Worm (Caenorhabditis elegans) whole organism, early embryonic: Measurements from ENCODE around the gene sri-33.

Experiments used
- B0310.2 ChIP-seq: sonication (generic microtip); optimal IDR thresholded peaks from 2 replicates; lab custom pipeline; 2016; ENCODE audit warnings: mild to moderate bottlenecking, missing genetic modification characterization, missing compliant biosample characterization
- F13C5.2 ChIP-seq: sonication (generic microtip); optimal IDR thresholded peaks from 2 replicates; lab custom pipeline; 2017; ENCODE audit warnings: mild to moderate bottlenecking, missing genetic modification characterization, inconsistent platforms, missing compliant biosample characterization
- ama-1 ChIP-seq: fragments of 150-350 bp; optimal IDR thresholded peaks from 2 replicates; lab custom pipeline; 2014
- ceh-13 ChIP-seq: fragments of 200-800 bp; sonication (Bioruptor generic); optimal IDR thresholded peaks from 2 replicates; lab custom pipeline; 2018; ENCODE audit warnings: mild to moderate bottlenecking, missing genetic modification characterization, missing compliant biosample characterization
- flt-1 ChIP-seq: fragments of 200-800 bp; sonication (Bioruptor generic); IDR thresholded peaks from 2 replicates; pipeline ENCODE4 v1.3.6; 2022; ENCODE audit warnings: missing genetic modification characterization, missing compliant biosample characterization
- hmbx-1 ChIP-seq: sonication (generic microtip); optimal IDR thresholded peaks from 2 replicates; lab custom pipeline; 2016; ENCODE audit warnings: mild to moderate bottlenecking, missing genetic modification characterization, missing compliant biosample characterization
- hmg-4 ChIP-seq: fragments of 200-800 bp; sonication (Bioruptor generic); optimal IDR thresholded peaks from 2 replicates; lab custom pipeline; 2018; ENCODE audit warnings: mild to moderate bottlenecking, missing genetic modification characterization, missing compliant biosample characterization
- tbx-37 ChIP-seq: fragments of 200-800 bp; sonication (Bioruptor generic); conservative IDR thresholded peaks from 2 replicates; pipeline ENCODE4 v1.3.6; 2022; ENCODE audit warnings: missing genetic modification reagents, missing genetic modification characterization, missing compliant biosample characterization
- tra-4 ChIP-seq: sonication (generic microtip); optimal IDR thresholded peaks from 2 replicates; lab custom pipeline; 2017; ENCODE audit warnings: missing genetic modification characterization, missing compliant biosample characterization

- TF ChIP-seq hmbx-1, result no peak
- TF ChIP-seq hmg-4 (GFP tag; lab: Kevin White, UChicago), result no peak
- TF ChIP-seq flt-1 (GFP tag; lab: Robert Waterston, UW), result no peak
- TF ChIP-seq ama-1 (lab: Kevin White, UChicago), result no peak
- TF ChIP-seq tra-4 (tag; lab: Kevin White, UChicago), result no peak
- no peak for TF ChIP-seq F13C5.2 (tag; lab: Kevin White, UChicago)
- TF ChIP-seq tbx-37 (GFP tag; lab: Robert Waterston, UW), result no peak
- no peak for TF ChIP-seq B0310.2
- no peak for TF ChIP-seq ceh-13 (GFP tag; lab: Kevin White, UChicago)
Measured at ce11 chrII:3195739-3196138, 39.1 kb upstream of the sri-33 start.
